Worm (Caenorhabditis elegans): ENCODE results near the gene npr-31.

DNA sequence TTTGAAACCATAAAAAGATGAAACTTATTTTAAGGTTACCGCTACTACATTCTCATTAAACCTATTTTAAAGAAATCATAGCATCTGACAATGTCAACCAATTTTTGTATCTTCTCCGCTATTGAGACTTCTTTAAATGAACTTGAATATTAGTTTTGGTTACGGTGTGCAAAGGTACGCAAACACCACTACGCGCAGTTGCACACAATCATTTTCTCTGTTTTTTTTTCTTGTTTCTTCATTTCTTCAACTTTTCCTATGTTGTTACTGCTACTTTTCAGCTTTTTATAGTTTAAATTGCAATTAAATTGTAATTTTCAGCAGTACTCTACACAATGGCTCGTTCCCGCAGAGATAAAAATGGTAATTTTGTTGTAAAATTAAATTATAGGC is 32.8 kb upstream of the npr-31 start, which contains the start of gene F10E7.5:
- TF ChIP-seq ceh-48 (tag; optimal IDR thresholded peaks at IDR 0.05) (no peak), elt-4 (tag; optimal IDR thresholded peaks at IDR 0.05) (no peak), dmd-4 (tag; optimal IDR thresholded peaks at IDR 0.05; ENCODE audit: borderline replicate concordance) (no peak), unc-86 (tag; optimal IDR thresholded peaks at IDR 0.05) (no peak), nhr-232 (tag; optimal IDR thresholded peaks at IDR 0.05) (no peak), ceh-45 (GFP tag; IDR thresholded peaks at IDR 0.05) (no peak), lim-6 (tag; optimal IDR thresholded peaks at IDR 0.05) (no peak), ama-1 (optimal IDR thresholded peaks at IDR 0.05) (no peak), nhr-11 (tag; optimal IDR thresholded peaks at IDR 0.05) (no peak), sox-2 (GFP tag; IDR thresholded peaks at IDR 0.05) (no peak), tbx-7 (tag; optimal IDR thresholded peaks at IDR 0.05) (no peak), fkh-10 (GFP tag; optimal IDR thresholded peaks at IDR 0.05) (no peak), ets-4 (tag; optimal IDR thresholded peaks at IDR 0.05) (no peak), pqm-1 (tag; optimal IDR thresholded peaks at IDR 0.05) (no peak)

Measured in whole organism, late embryonic.